Worm (Caenorhabditis elegans): Measurements from ENCODE around the gene F23F12.3.
A peak's percentile ranks its signal among the peaks of the same experiment; 100 is the strongest.

The F23F12.3 gene

ce11 chrIII:6463679-6464078, 36.6 kb upstream of the F23F12.3 start, which contains the start of gene dlc-1:
dlc-1 (minus strand) TSS chrIII:6463779.
- TF ChIP-seq Y53G8AR.9 (GFP tag; conservative IDR thresholded peaks at IDR 0.05) (0 out of 2 replicates have a peak, but pooled peaks have one; percentile 15), F39B2.1 (GFP tag; IDR thresholded peaks at IDR 0.05) (no peak)

- TF ChIP-seq hmg-1.2 (GFP tag; IDR thresholded peaks at IDR 0.05): peak; percentile 66
- TF ChIP-seq B0019.2 (GFP tag; conservative IDR thresholded peaks at IDR 0.05): 0 out of 2 replicates have a peak, but pooled peaks have one; percentile 17
- TF ChIP-seq K12H6.12 (tag; optimal IDR thresholded peaks at IDR 0.05): peak; percentile 86
- TF ChIP-seq aptf-2 (GFP tag; conservative IDR thresholded peaks at IDR 0.05): no peak
- peak; percentile 57 for TF ChIP-seq xnd-1 (tag; optimal IDR thresholded peaks at IDR 0.05)
- peak; percentile 59; the same call in 1 of the 2 replicates for TF ChIP-seq lin-26 (GFP tag; IDR thresholded peaks at IDR 0.05)
- TF ChIP-seq nhr-80 (tag; optimal IDR thresholded peaks at IDR 0.05): peak; percentile 99
- peak; percentile 86 for TF ChIP-seq ets-4 (GFP tag; optimal IDR thresholded peaks at IDR 0.05)
- peak; percentile 18 for TF ChIP-seq ama-1 (optimal IDR thresholded peaks at IDR 0.05)
- peak in 1 of 2 experiments; percentile 8 for TF ChIP-seq ama-1 (GFP tag; optimal IDR thresholded peaks at IDR 0.05)
- peak; percentile 72 for TF ChIP-seq ztf-22 (GFP tag; optimal IDR thresholded peaks at IDR 0.05)
- peak; percentile 98 for TF ChIP-seq B0336.3 (GFP tag; IDR thresholded peaks at IDR 0.05)
- TF ChIP-seq F22D6.2 (tag; optimal IDR thresholded peaks at IDR 0.05): peak; percentile 49
- TF ChIP-seq die-1 (tag; optimal IDR thresholded peaks at IDR 0.05): peak; percentile 47
- peak; percentile 90 for TF ChIP-seq ztf-26 (tag; optimal IDR thresholded peaks at IDR 0.05)
- TF ChIP-seq attf-3 (GFP tag; conservative IDR thresholded peaks at IDR 0.05): peak; percentile 68
- no peak for TF ChIP-seq nfya-2 (GFP tag; IDR thresholded peaks at IDR 0.05)
- TF ChIP-seq hlh-26 (GFP tag; conservative IDR thresholded peaks at IDR 0.05): no peak
- 0 out of 2 replicates have a peak, but pooled peaks have one; percentile 78 for TF ChIP-seq cebp-2 (GFP tag; IDR thresholded peaks at IDR 0.05)
- peak; percentile 19 for TF ChIP-seq T07F8.4 (tag; optimal IDR thresholded peaks at IDR 0.05)
- TF ChIP-seq Y67H2A.10 (GFP tag; conservative IDR thresholded peaks at IDR 0.05): peak; percentile 83
- peak; percentile 72 for TF ChIP-seq ceh-100 (GFP tag; IDR thresholded peaks at IDR 0.05)
- TF ChIP-seq let-526 (GFP tag; IDR thresholded peaks at IDR 0.05): peak; percentile 84
- peak; percentile 72 for TF ChIP-seq zim-3 (tag; optimal IDR thresholded peaks at IDR 0.05)
- TF ChIP-seq F33H1.4 (GFP tag; IDR thresholded peaks at IDR 0.05): peak; percentile 77
- peak; percentile 77 for TF ChIP-seq somi-1 (GFP tag; optimal IDR thresholded peaks at IDR 0.05)
- TF ChIP-seq lag-1 (GFP tag; IDR thresholded peaks at IDR 0.05): no peak
- peak; percentile 88 for TF ChIP-seq Y53G8AR.9 (GFP tag; conservative IDR thresholded peaks at IDR 0.05)
- peak; percentile 70; the same call in 1 of the 2 replicates for TF ChIP-seq aptf-3 (GFP tag; IDR thresholded peaks at IDR 0.05)
- TF ChIP-seq nhr-27 (tag; optimal IDR thresholded peaks at IDR 0.05): no peak
- TF ChIP-seq B0035.1 (tag; optimal IDR thresholded peaks at IDR 0.05): peak; percentile 53
- peak; percentile 66 for TF ChIP-seq lsl-1 (GFP tag; optimal IDR thresholded peaks at IDR 0.05)
- TF ChIP-seq pbrm-1 (GFP tag; IDR thresholded peaks at IDR 0.05): peak; percentile 93
- peak; percentile 61 for TF ChIP-seq dpl-1 (GFP tag; optimal IDR thresholded peaks at IDR 0.05)
- peak; percentile 40 for TF ChIP-seq ztf-3 (GFP tag; optimal IDR thresholded peaks at IDR 0.05)
- peak; percentile 74 for TF ChIP-seq D2030.7 (GFP tag; IDR thresholded peaks at IDR 0.05)
- no peak for TF ChIP-seq attf-6 (GFP tag; IDR thresholded peaks at IDR 0.05)
- TF ChIP-seq zfh-2 (GFP tag; conservative IDR thresholded peaks at IDR 0.05): peak; percentile 100
- TF ChIP-seq C17E4.6 (GFP tag; IDR thresholded peaks at IDR 0.05): peak; percentile 88
- 0 out of 2 replicates have a peak, but pooled peaks have one; percentile 66 for TF ChIP-seq ztf-28 (GFP tag; IDR thresholded peaks at IDR 0.05)
- TF ChIP-seq K11D2.4 (GFP tag; IDR thresholded peaks at IDR 0.05): peak; percentile 86
- TF ChIP-seq sea-2 (GFP tag; IDR thresholded peaks at IDR 0.05): no peak
- TF ChIP-seq nhr-90 (tag; optimal IDR thresholded peaks at IDR 0.05): peak; percentile 67
- TF ChIP-seq F52B5.7 (tag; optimal IDR thresholded peaks at IDR 0.05): peak; percentile 79
- TF ChIP-seq ZK185.1 (tag; optimal IDR thresholded peaks at IDR 0.05; ENCODE audit: poor library complexity, severe bottlenecking): peak; percentile 30
- peak; percentile 89 for TF ChIP-seq ekl-4 (GFP tag; IDR thresholded peaks at IDR 0.05)
Observed at ce11 chrIII:6464113-6464571, 36.2 kb upstream of the F23F12.3 start.
